Fruit fly (Drosophila melanogaster): ENCODE measurements around the gene CG2201.

DNA sequence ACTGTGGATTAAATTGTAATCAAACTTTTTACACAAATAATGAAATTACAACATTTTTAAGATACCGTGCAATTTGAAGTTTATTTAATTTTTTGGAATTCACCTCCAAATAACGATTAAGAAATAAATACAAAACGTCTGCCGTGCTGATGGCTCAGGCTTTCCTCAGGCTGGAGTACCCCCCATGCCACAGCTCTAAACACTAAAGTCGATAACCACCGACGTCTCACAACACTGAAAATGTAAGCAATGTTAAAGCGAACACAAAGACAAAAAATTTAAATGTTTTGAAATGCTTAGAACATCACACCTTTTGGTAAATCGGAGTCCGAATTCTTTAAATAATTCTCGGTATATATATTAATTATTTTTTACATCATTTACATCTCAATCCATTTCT is 33.5 kb upstream of the CG2201 start:
- TF ChIP-seq Sp1 (GFP tag; optimal IDR thresholded peaks at IDR 0.05), result no peak
- TF ChIP-seq Hr78 (GFP tag; optimal IDR thresholded peaks at IDR 0.05), result no peak
